Fruit fly (Drosophila melanogaster) whole organism, embryonic: ENCODE measurements around the gene Usp5.

ENCODE experiments used
- Aef1 ChIP-seq: fragments of 200-800 bp; sonication (Bioruptor generic); IDR thresholded peaks from 3 replicates; pipeline ENCODE4 v1.3.6; 2022; ENCODE audit warnings: missing biosample characterization, missing genetic modification characterization
- CG10959 ChIP-seq: fragments of 200-800 bp; sonication (Bioruptor generic); IDR thresholded peaks from 2 replicates; pipeline ENCODE4 v1.3.6; 2022; ENCODE audit warnings: missing biosample characterization, missing genetic modification characterization
- CG12219 ChIP-seq: fragments of 200-800 bp; sonication (Bioruptor generic); optimal IDR thresholded peaks from 3 replicates; lab custom pipeline; 2018; ENCODE audit warnings: missing biosample characterization, mild to moderate bottlenecking, missing genetic modification characterization
- CG13624 ChIP-seq: fragments of 200-800 bp; sonication (Bioruptor generic); optimal IDR thresholded peaks from 2 replicates; lab custom pipeline; 2016; ENCODE audit warnings: missing biosample characterization, missing genetic modification characterization
- CG15073 ChIP-seq: fragments of 200-800 bp; sonication (Bioruptor generic); optimal IDR thresholded peaks from 2 replicates; lab custom pipeline; 2016; ENCODE audit warnings: missing biosample characterization, missing genetic modification characterization
- CG15514 ChIP-seq: fragments of 200-800 bp; sonication (Bioruptor generic); optimal IDR thresholded peaks from 3 replicates; lab custom pipeline; 2017; ENCODE audit warnings: missing biosample characterization, missing genetic modification characterization, mild to moderate bottlenecking, moderate library complexity, missing genetic modification reagents
- CG1603 ChIP-seq: fragments of 200-800 bp; sonication (Bioruptor generic); optimal IDR thresholded peaks from 2 replicates; lab custom pipeline; 2019; ENCODE audit warnings: missing biosample characterization, mild to moderate bottlenecking, missing genetic modification characterization, moderate library complexity
- CG1647 ChIP-seq: fragments of 200-800 bp; sonication (Bioruptor generic); optimal IDR thresholded peaks from 3 replicates; lab custom pipeline; 2016; ENCODE audit warnings: missing biosample characterization, missing genetic modification characterization
- CG17829 ChIP-seq: fragments of 200-800 bp; optimal IDR thresholded peaks from 2 replicates; lab custom pipeline; 2019; ENCODE audit warnings: missing biosample characterization, mild to moderate bottlenecking, missing genetic modification characterization, moderate library complexity
- CG2116 ChIP-seq: fragments of 200-800 bp; sonication (Bioruptor generic); optimal IDR thresholded peaks from 3 replicates; lab custom pipeline; 2018; ENCODE audit warnings: missing biosample characterization, mild to moderate bottlenecking, missing genetic modification characterization
- CG2712 ChIP-seq: fragments of 200-800 bp; optimal IDR thresholded peaks from 3 replicates; lab custom pipeline; 2019; ENCODE audit warnings: missing biosample characterization, mild to moderate bottlenecking, missing genetic modification characterization, moderate library complexity
- CG3838 ChIP-seq: fragments of 200-800 bp; sonication (Bioruptor generic); optimal IDR thresholded peaks from 3 replicates; lab custom pipeline; 2016; ENCODE audit warnings: missing biosample characterization, missing genetic modification characterization
- CG3847 ChIP-seq: fragments of 200-800 bp; sonication (Bioruptor generic); IDR thresholded peaks from 2 replicates; pipeline ENCODE4 v1.3.6; 2022; ENCODE audit warnings: missing biosample characterization, missing genetic modification characterization
- CG4282 ChIP-seq: fragments of 200-800 bp; sonication (Bioruptor generic); optimal IDR thresholded peaks from 2 replicates; lab custom pipeline; 2016; ENCODE audit warnings: missing biosample characterization, missing genetic modification characterization
- CG7357 ChIP-seq: fragments of 200-800 bp; sonication (Bioruptor generic); IDR thresholded peaks from 3 replicates; pipeline ENCODE4 v1.3.6; 2022; ENCODE audit warnings: missing biosample characterization, missing genetic modification characterization
- CG7786 ChIP-seq: fragments of 200-800 bp; sonication (Bioruptor generic); optimal IDR thresholded peaks from 2 replicates; lab custom pipeline; 2016; ENCODE audit warnings: missing biosample characterization, missing genetic modification characterization
- CG7928 ChIP-seq: fragments of 200-800 bp; sonication (Bioruptor generic); optimal IDR thresholded peaks from 2 replicates; lab custom pipeline; 2017; ENCODE audit warnings: missing biosample characterization, mild to moderate bottlenecking, missing genetic modification characterization
- CkIIα-i1 ChIP-seq: fragments of 200-800 bp; sonication (Bioruptor generic); IDR thresholded peaks from 2 replicates; pipeline ENCODE4 v1.3.6; 2022; ENCODE audit warnings: missing biosample characterization, missing genetic modification characterization
- CrebB ChIP-seq: fragments of 200-800 bp; sonication (Bioruptor generic); optimal IDR thresholded peaks from 3 replicates; lab custom pipeline; 2018; ENCODE audit warnings: missing biosample characterization, mild to moderate bottlenecking, missing genetic modification characterization
- Fer1 ChIP-seq: fragments of 200-800 bp; sonication (Bioruptor generic); optimal IDR thresholded peaks from 2 replicates; lab custom pipeline; 2017; ENCODE audit warnings: missing biosample characterization, mild to moderate bottlenecking, missing genetic modification characterization
- HmgD ChIP-seq: fragments of 200-800 bp; sonication (Bioruptor generic); optimal IDR thresholded peaks from 3 replicates; lab custom pipeline; 2016; ENCODE audit warnings: missing biosample characterization, missing genetic modification characterization
- Lhr ChIP-seq: fragments of 200-800 bp; sonication (Bioruptor generic); optimal IDR thresholded peaks from 3 replicates; lab custom pipeline; 2017; ENCODE audit warnings: mild to moderate bottlenecking, missing biosample characterization, missing genetic modification reagents, missing genetic modification characterization
- Mrtf ChIP-seq: fragments of 200-800 bp; sonication (Bioruptor generic); IDR thresholded peaks from 3 replicates; pipeline ENCODE4 v1.3.6; 2022; ENCODE audit warnings: missing biosample characterization, missing genetic modification characterization
- Sox102F ChIP-seq: fragments of 200-800 bp; sonication (Bioruptor generic); optimal IDR thresholded peaks from 2 replicates; lab custom pipeline; 2018; ENCODE audit warnings: missing biosample characterization, mild to moderate bottlenecking, missing genetic modification characterization, moderate library complexity
- Xbp1 ChIP-seq: fragments of 200-800 bp; sonication (Bioruptor generic); optimal IDR thresholded peaks from 3 replicates; lab custom pipeline; 2016; ENCODE audit warnings: missing biosample characterization, mild to moderate bottlenecking, missing genetic modification characterization
- Xrp1 ChIP-seq: fragments of 200-800 bp; sonication (Bioruptor generic); IDR thresholded peaks from 2 replicates; pipeline ENCODE4 v1.3.6; 2022; ENCODE audit warnings: missing biosample characterization, missing genetic modification characterization
- bcd ChIP-seq: fragments of 200-800 bp; sonication (Bioruptor generic); optimal IDR thresholded peaks from 2 replicates; lab custom pipeline; 2017; ENCODE audit warnings: missing biosample characterization, mild to moderate bottlenecking, missing genetic modification characterization
- da ChIP-seq: fragments of 200-800 bp; sonication (Bioruptor generic); optimal IDR thresholded peaks from 2 replicates; lab custom pipeline; 2016; ENCODE audit warnings: missing biosample characterization, missing genetic modification characterization
- dan ChIP-seq: fragments of 200-800 bp; sonication (Bioruptor generic); IDR thresholded peaks from 2 replicates; pipeline ENCODE4 v1.3.6; 2022; ENCODE audit warnings: missing biosample characterization, missing genetic modification characterization
- dmrt99B ChIP-seq: fragments of 200-800 bp; sonication (Bioruptor generic); optimal IDR thresholded peaks from 2 replicates; lab custom pipeline; 2018; ENCODE audit warnings: missing biosample characterization, mild to moderate bottlenecking, missing genetic modification characterization, moderate library complexity
- emc ChIP-seq: fragments of 200-800 bp; sonication (Bioruptor generic); optimal IDR thresholded peaks from 2 replicates; lab custom pipeline; 2016; ENCODE audit warnings: missing biosample characterization, missing genetic modification characterization
- exex ChIP-seq: fragments of 200-800 bp; sonication (Bioruptor generic); optimal IDR thresholded peaks from 4 replicates; lab custom pipeline; 2018; ENCODE audit warnings: missing biosample characterization, mild to moderate bottlenecking, missing genetic modification characterization, moderate library complexity
- fu2 ChIP-seq: fragments of 200-800 bp; sonication (Bioruptor generic); optimal IDR thresholded peaks from 2 replicates; lab custom pipeline; 2016; ENCODE audit warnings: missing biosample characterization, missing genetic modification characterization
- grn ChIP-seq: fragments of 200-800 bp; sonication (Bioruptor generic); optimal IDR thresholded peaks from 3 replicates; lab custom pipeline; 2017; ENCODE audit warnings: missing biosample characterization, missing genetic modification characterization
- gro ChIP-seq: fragments of 200-800 bp; sonication (Bioruptor generic); optimal IDR thresholded peaks from 2 replicates; lab custom pipeline; 2016; ENCODE audit warnings: missing biosample characterization, missing genetic modification characterization
- hbn ChIP-seq: fragments of 200-800 bp; sonication (Bioruptor generic); IDR thresholded peaks from 2 replicates; pipeline ENCODE4 v1.3.6; 2022; ENCODE audit warnings: missing biosample characterization, missing genetic modification characterization; ENCODE audit not compliant: partially characterized antibody
- jing ChIP-seq: fragments of 200-800 bp; sonication (Bioruptor generic); optimal IDR thresholded peaks from 2 replicates; lab custom pipeline; 2018; ENCODE audit warnings: missing biosample characterization, mild to moderate bottlenecking, missing genetic modification characterization
- lola ChIP-seq, 3 experiments: fragments of >200 bp in 2 of 3; fragments of 200-800 bp in 1 of 3; sonication (Bioruptor generic) in 1 of 3; optimal IDR thresholded peaks; 2 replicates each; lab custom pipeline; 2017 to 2019; ENCODE audit warnings: missing biosample characterization in 3 of 3, missing genetic modification characterization in 3 of 3, mild to moderate bottlenecking in 1 of 3, moderate library complexity in 1 of 3
- nom ChIP-seq: fragments of 200-800 bp; sonication (Bioruptor generic); optimal IDR thresholded peaks from 2 replicates; lab custom pipeline; 2017; ENCODE audit warnings: missing biosample characterization, missing genetic modification characterization, mild to moderate bottlenecking, moderate library complexity, missing genetic modification reagents
- odd ChIP-seq: fragments of 200-800 bp; sonication (Bioruptor generic); optimal IDR thresholded peaks from 2 replicates; lab custom pipeline; 2017; ENCODE audit warnings: missing biosample characterization, mild to moderate bottlenecking, missing genetic modification characterization
- pfk ChIP-seq: fragments of 200-800 bp; sonication (Bioruptor generic); optimal IDR thresholded peaks from 2 replicates; lab custom pipeline; 2018; ENCODE audit warnings: missing biosample characterization, mild to moderate bottlenecking, missing genetic modification characterization, moderate library complexity
- pita ChIP-seq: fragments of 200-800 bp; sonication (Bioruptor generic); optimal IDR thresholded peaks from 2 replicates; lab custom pipeline; 2017; ENCODE audit warnings: missing biosample characterization, mild to moderate bottlenecking, missing genetic modification characterization
- schlank ChIP-seq: fragments of 200-800 bp; sonication (Bioruptor generic); optimal IDR thresholded peaks from 2 replicates; lab custom pipeline; 2018; ENCODE audit warnings: missing biosample characterization, mild to moderate bottlenecking, missing genetic modification characterization
- sens ChIP-seq: fragments of 200-800 bp; sonication (Bioruptor generic); peaks from one replicate; lab custom pipeline; 2016; ENCODE audit warnings: missing biosample characterization, missing genetic modification characterization
- seq ChIP-seq: fragments of 200-800 bp; sonication (Bioruptor generic); IDR thresholded peaks from 2 replicates; pipeline ENCODE4 v1.3.6; 2022; ENCODE audit warnings: missing biosample characterization, missing genetic modification characterization
- sob ChIP-seq: fragments of 200-800 bp; sonication (Bioruptor generic); IDR thresholded peaks from 2 replicates; pipeline ENCODE4 v1.3.6; 2022; ENCODE audit warnings: missing biosample characterization, missing genetic modification characterization
- sqz ChIP-seq: fragments of 200-800 bp; sonication (Bioruptor generic); optimal IDR thresholded peaks from 3 replicates; lab custom pipeline; 2018; ENCODE audit warnings: missing biosample characterization, mild to moderate bottlenecking, missing genetic modification characterization
- tll ChIP-seq, 2 experiments: fragments of 200-800 bp in 1 of 2; fragments of >200 bp in 1 of 2; sonication (Bioruptor generic) in 1 of 2; optimal IDR thresholded peaks; 2 replicates each; lab custom pipeline; 2017 to 2019; ENCODE audit warnings: missing biosample characterization in 2 of 2, missing genetic modification characterization in 2 of 2, mild to moderate bottlenecking in 1 of 2, moderate library complexity in 1 of 2
- twi ChIP-seq: fragments of 200-800 bp; optimal IDR thresholded peaks from 2 replicates; lab custom pipeline; 2019; ENCODE audit warnings: missing biosample characterization, mild to moderate bottlenecking, missing genetic modification characterization, moderate library complexity
- vnd ChIP-seq: fragments of 200-800 bp; sonication (Bioruptor generic); IDR thresholded peaks from 3 replicates; pipeline ENCODE4 v1.3.6; 2022; ENCODE audit warnings: missing biosample characterization, missing genetic modification characterization; ENCODE audit not compliant: partially characterized antibody

Gene Usp5

dm6 chr3L:3192912-3193311 lies 44.8 kb upstream of the Usp5 start, which contains the start of gene Hsp83 (continued):
- peak; percentile 81 for TF ChIP-seq grn (GFP tag; lab: Kevin White, UChicago)
- peak; percentile 78; the same call in 2 of the 3 replicates for TF ChIP-seq Mrtf
- TF ChIP-seq Fer1 (GFP tag; lab: Kevin White, UChicago): peak; percentile 100
- no peak for TF ChIP-seq vnd (GFP tag; lab: Robert Waterston, UW)
- peak; percentile 87 for TF ChIP-seq CG2712
- peak; percentile 98 for TF ChIP-seq sqz (GFP tag; lab: Kevin White, UChicago)
- no peak for TF ChIP-seq hbn (GFP tag; lab: Robert Waterston, UW)
- TF ChIP-seq gro (GFP tag; lab: Kevin White, UChicago): peak; percentile 97
- TF ChIP-seq CG7357 (GFP tag; lab: Robert Waterston, UW): peak; percentile 61; the same call in 2 of the 3 replicates
- peak; percentile 6 for TF ChIP-seq pita (GFP tag; lab: Kevin White, UChicago)
- no peak for TF ChIP-seq tll (GFP tag; optimal IDR thresholded peaks at IDR 0.05; lab: Kevin White, UChicago)
- TF ChIP-seq lola (GFP tag; optimal IDR thresholded peaks at IDR 0.05; lab: Kevin White, UChicago): peak in 1 of 3 experiments; percentile 59
- TF ChIP-seq schlank (tag; lab: Kevin White, UChicago): peak; percentile 99
- TF ChIP-seq Xbp1 (GFP tag; lab: Kevin White, UChicago): peak; percentile 87
- peak; percentile 85 for TF ChIP-seq CG4282 (GFP tag; lab: Kevin White, UChicago)
- peak; percentile 88 for TF ChIP-seq dmrt99B (tag; lab: Kevin White, UChicago)
- TF ChIP-seq Sox102F (GFP tag; lab: Kevin White, UChicago): no peak
- peak; percentile 52 for TF ChIP-seq CG3838 (GFP tag; lab: Kevin White, UChicago)
- TF ChIP-seq Xrp1 (GFP tag; lab: Robert Waterston, UW): peak; percentile 71
- no peak for TF ChIP-seq CG15514 (GFP tag; lab: Kevin White, UChicago)
- peak; percentile 93 for TF ChIP-seq CG1647 (GFP tag; lab: Kevin White, UChicago)
- TF ChIP-seq CG3847 (GFP tag; lab: Robert Waterston, UW): peak; percentile 88
- TF ChIP-seq jing (GFP tag; lab: Kevin White, UChicago): peak; percentile 79
- TF ChIP-seq CG7786 (GFP tag; lab: Kevin White, UChicago): peak; percentile 89
- peak; percentile 99 for TF ChIP-seq nom
- TF ChIP-seq CkIIα-i1 (GFP tag; lab: Robert Waterston, UW): peak; percentile 26; the same call in 1 of the 2 replicates
- peak; percentile 99 for TF ChIP-seq CrebB
- peak; percentile 91 for TF ChIP-seq Lhr
- TF ChIP-seq seq: peak; percentile 92
- TF ChIP-seq CG13624 (GFP tag; lab: Kevin White, UChicago): peak; percentile 94
- peak; percentile 99 for TF ChIP-seq odd (GFP tag; lab: Kevin White, UChicago)
- TF ChIP-seq CG12219: peak; percentile 97
- peak; percentile 65 for TF ChIP-seq Aef1 (GFP tag; lab: Robert Waterston, UW)
- peak; percentile 95 for TF ChIP-seq CG1603 (tag; lab: Kevin White, UChicago)
- TF ChIP-seq da (GFP tag; lab: Kevin White, UChicago): peak; percentile 88
- TF ChIP-seq emc (GFP tag; lab: Kevin White, UChicago): peak; percentile 90
- TF ChIP-seq bcd (GFP tag; lab: Kevin White, UChicago): peak; percentile 96
- peak; percentile 97 for TF ChIP-seq sens (GFP tag; lab: Kevin White, UChicago)
- TF ChIP-seq CG17829: peak; percentile 90
- TF ChIP-seq CG15073 (GFP tag; lab: Kevin White, UChicago): no peak
- TF ChIP-seq exex (tag; lab: Kevin White, UChicago): peak; percentile 84
- TF ChIP-seq sob (GFP tag; lab: Robert Waterston, UW): peak; percentile 97
- peak; percentile 86 for TF ChIP-seq fu2
- TF ChIP-seq CG7928 (GFP tag; lab: Kevin White, UChicago): peak; percentile 99
- TF ChIP-seq CG10959 (GFP tag; lab: Robert Waterston, UW): peak; percentile 81
- peak; percentile 89 for TF ChIP-seq CG2116 (GFP tag; lab: Kevin White, UChicago)
- peak; percentile 76 for TF ChIP-seq twi (tag; lab: Kevin White, UChicago)
- TF ChIP-seq HmgD (GFP tag; lab: Kevin White, UChicago): peak; percentile 70
- TF ChIP-seq pfk (GFP tag; lab: Kevin White, UChicago): peak; percentile 92
- no peak for TF ChIP-seq dan
